Worm (Caenorhabditis elegans) whole organism, L3 larva: Measurements from ENCODE around the gene rps-18.

Experiments used
- ceh-82 ChIP-seq: fragments of 150-350 bp; optimal IDR thresholded peaks from 2 replicates; lab custom pipeline; 2014; ENCODE audit warnings: missing biosample characterization, missing genetic modification characterization
- egl-27 ChIP-seq: sonication (generic microtip); optimal IDR thresholded peaks from 4 replicates; lab custom pipeline; 2017; ENCODE audit warnings: missing biosample characterization, missing genetic modification reagents, missing genetic modification characterization
- hmg-11 ChIP-seq: sonication (generic microtip); optimal IDR thresholded peaks from 2 replicates; lab custom pipeline; 2016; ENCODE audit warnings: missing genetic modification characterization, missing compliant biosample characterization
- lin-15B ChIP-seq: fragments of 150-350 bp; optimal IDR thresholded peaks from 2 replicates; lab custom pipeline; 2014; ENCODE audit warnings: missing biosample characterization, missing genetic modification characterization
- lin-39 ChIP-seq: fragments of 150-350 bp; optimal IDR thresholded peaks from 2 replicates; lab custom pipeline; 2018; ENCODE audit warnings: missing biosample characterization, missing genetic modification reagents, missing genetic modification characterization
- mdl-1 ChIP-seq: fragments of 150-350 bp; optimal IDR thresholded peaks from 2 replicates; lab custom pipeline; 2014; ENCODE audit warnings: missing biosample characterization, missing genetic modification characterization
- nhr-76 ChIP-seq: fragments of 150-350 bp; sonication (generic microtip); optimal IDR thresholded peaks from 5 replicates; lab custom pipeline; 2014; ENCODE audit warnings: missing biosample characterization, missing genetic modification characterization
- pha-4 ChIP-seq: fragments of 150-350 bp; optimal IDR thresholded peaks from 2 replicates; lab custom pipeline; 2014; ENCODE audit warnings: missing biosample characterization, missing genetic modification reagents, missing genetic modification characterization
- snpc-4 ChIP-seq: fragments of 150-350 bp; optimal IDR thresholded peaks from 2 replicates; lab custom pipeline; 2014; ENCODE audit warnings: missing biosample characterization, missing genetic modification characterization
- ztf-11 ChIP-seq: fragments of 150-350 bp; optimal IDR thresholded peaks from 2 replicates; lab custom pipeline; 2014; ENCODE audit warnings: missing biosample characterization, missing genetic modification characterization

- TF ChIP-seq snpc-4 (no peak), egl-27 (tag; lab: Kevin White, UChicago) (no peak), lin-39 (tag; lab: Kevin White, UChicago) (no peak), ztf-11 (tag; lab: Kevin White, UChicago) (no peak), mdl-1 (tag; lab: Kevin White, UChicago) (no peak), nhr-76 (tag; lab: Kevin White, UChicago) (no peak), lin-15B (no peak), hmg-11 (tag; lab: Kevin White, UChicago) (no peak), pha-4 (tag; lab: Kevin White, UChicago) (no peak), ceh-82 (tag; lab: Kevin White, UChicago) (no peak)
These were observed 24.5 kb upstream of the rps-18 start for ce11 chrIV:14800931-14801330.
